Worm (Caenorhabditis elegans) whole organism, young adult: ENCODE data around the gene ymel-1.
A peak's percentile ranks its signal among the peaks of the same experiment; 100 is the strongest.
"Not testable (repeated sequence)": the region's sequence is repeated elsewhere in the genome, so short reads cannot be mapped to it uniquely, and the experiment has no call there.

Experiments
- B0035.1 ChIP-seq: sonication (generic microtip); optimal IDR thresholded peaks from 2 replicates; lab custom pipeline; 2016; ENCODE audit warnings: missing genetic modification characterization, mild to moderate bottlenecking, missing compliant biosample characterization, missing genotype, missing genetic modification reagents
- B0261.1 ChIP-seq: sonication (generic microtip); optimal IDR thresholded peaks from 2 replicates; lab custom pipeline; 2016; ENCODE audit warnings: mild to moderate bottlenecking, missing genetic modification characterization, moderate library complexity, missing compliant biosample characterization
- B0336.3 ChIP-seq: fragments of 200-800 bp; sonication (Bioruptor generic); IDR thresholded peaks from 2 replicates; pipeline ENCODE4 v1.3.6; 2022; ENCODE audit warnings: missing genetic modification characterization, missing compliant biosample characterization
- C06A6.2 ChIP-seq: fragments of 200-800 bp; sonication (Bioruptor generic); conservative IDR thresholded peaks from 2 replicates; pipeline ENCODE4 v1.3.6; 2022; ENCODE audit warnings: missing genetic modification characterization, missing compliant biosample characterization
- C17E4.6 ChIP-seq: fragments of 200-800 bp; sonication (Bioruptor generic); IDR thresholded peaks from 2 replicates; pipeline ENCODE4 v1.3.6; 2022; ENCODE audit warnings: missing genetic modification reagents, missing genetic modification characterization, missing compliant biosample characterization
- D2030.7 ChIP-seq: fragments of 200-800 bp; sonication (Bioruptor generic); IDR thresholded peaks from 2 replicates; pipeline ENCODE4 v1.3.6; 2022; ENCODE audit warnings: missing genetic modification reagents, missing genetic modification characterization, missing compliant biosample characterization
- F37B4.10 ChIP-seq: fragments of 200-800 bp; sonication (Bioruptor generic); IDR thresholded peaks from 2 replicates; pipeline ENCODE4 v1.3.6; 2022; ENCODE audit warnings: missing genetic modification characterization, missing compliant biosample characterization
- F57A8.1 ChIP-seq: fragments of 200-800 bp; sonication (Bioruptor generic); optimal IDR thresholded peaks from 2 replicates; lab custom pipeline; 2018; ENCODE audit warnings: mild to moderate bottlenecking, missing genetic modification characterization, moderate library complexity, missing compliant biosample characterization
- Y67H2A.10 ChIP-seq: fragments of 200-800 bp; sonication (Bioruptor generic); conservative IDR thresholded peaks from 2 replicates; pipeline ENCODE4 v1.3.6; 2022; ENCODE audit warnings: missing genetic modification reagents, missing genetic modification characterization, missing compliant biosample characterization
- Y95B8A.8 ChIP-seq: fragments of 200-800 bp; sonication (Bioruptor generic); IDR thresholded peaks from 2 replicates; pipeline ENCODE4 v1.3.6; 2022; ENCODE audit warnings: missing genetic modification reagents, missing genetic modification characterization, missing compliant biosample characterization
- ama-1 ChIP-seq, 3 experiments: fragments of 150-350 bp in 1 of 3; sonication (generic microtip) in 2 of 3; optimal IDR thresholded peaks; 2 replicates each; lab custom pipeline; 2014 to 2018; ENCODE audit warnings: missing biosample characterization in 2 of 3, missing genetic modification characterization in 2 of 3, missing genetic modification reagents in 2 of 3
- attf-3 ChIP-seq: fragments of 200-800 bp; sonication (Bioruptor generic); conservative IDR thresholded peaks from 2 replicates; pipeline ENCODE4 v1.3.6; 2022; ENCODE audit warnings: missing genetic modification reagents, missing genetic modification characterization, missing compliant biosample characterization
- attf-5 ChIP-seq: fragments of 200-800 bp; sonication (Bioruptor generic); optimal IDR thresholded peaks from 2 replicates; lab custom pipeline; 2018; ENCODE audit warnings: mild to moderate bottlenecking, missing genetic modification characterization, missing compliant biosample characterization
- cebp-1 ChIP-seq, 2 experiments: fragments of 200-800 bp in 1 of 2; sonication (Bioruptor generic) in 1 of 2; sonication (generic microtip) in 1 of 2; IDR thresholded peaks in 1 of 2; optimal IDR thresholded peaks in 1 of 2; 2 replicates each; pipeline versions ENCODE4 v1.3.6 to Lab custom; 2017 to 2022; ENCODE audit warnings: missing compliant biosample characterization in 2 of 2, missing genetic modification characterization in 2 of 2, mild to moderate bottlenecking in 1 of 2, missing genetic modification reagents in 1 of 2, moderate library complexity in 1 of 2
- ceh-100 ChIP-seq: fragments of 200-800 bp; sonication (Bioruptor generic); IDR thresholded peaks from 2 replicates; pipeline ENCODE4 v1.3.6; 2022; ENCODE audit warnings: missing genetic modification reagents, missing genetic modification characterization, missing compliant biosample characterization
- ceh-58 ChIP-seq: fragments of 200-800 bp; sonication (Bioruptor generic); IDR thresholded peaks from 2 replicates; pipeline ENCODE4 v1.3.6; 2022; ENCODE audit warnings: missing genetic modification characterization, missing compliant biosample characterization
- chd-7 ChIP-seq: sonication (generic microtip); optimal IDR thresholded peaks from 2 replicates; lab custom pipeline; 2016; ENCODE audit warnings: mild to moderate bottlenecking, missing genetic modification characterization, moderate library complexity, missing compliant biosample characterization
- dox-1 ChIP-seq: fragments of 200-800 bp; sonication (Bioruptor generic); IDR thresholded peaks from 2 replicates; pipeline ENCODE4 v1.3.6; 2022; ENCODE audit warnings: missing genetic modification reagents, missing genetic modification characterization, missing compliant biosample characterization
- efl-1 ChIP-seq: fragments of 150-350 bp; optimal IDR thresholded peaks from 2 replicates; lab custom pipeline; 2014; ENCODE audit warnings: missing biosample characterization, missing genetic modification reagents, missing genetic modification characterization
- egl-18 ChIP-seq: fragments of 200-800 bp; sonication (Bioruptor generic); IDR thresholded peaks from 2 replicates; pipeline ENCODE4 v1.3.6; 2022; ENCODE audit warnings: missing genetic modification reagents, missing genetic modification characterization, missing compliant biosample characterization
- egrh-3 ChIP-seq: fragments of 200-800 bp; sonication (Bioruptor generic); IDR thresholded peaks from 2 replicates; pipeline ENCODE4 v1.3.6; 2022; ENCODE audit warnings: missing genetic modification reagents, missing genetic modification characterization, missing compliant biosample characterization
- him-1 ChIP-seq: sonication (generic microtip); optimal IDR thresholded peaks from 2 replicates; lab custom pipeline; 2016; ENCODE audit warnings: missing genotype, missing genetic modification reagents, missing genetic modification characterization, missing compliant biosample characterization
- hmg-20 ChIP-seq: fragments of 200-800 bp; sonication (Bioruptor generic); IDR thresholded peaks from 2 replicates; pipeline ENCODE4 v1.3.6; 2022; ENCODE audit warnings: missing genetic modification reagents, missing genetic modification characterization, missing compliant biosample characterization
- hrde-1 ChIP-seq: sonication (generic microtip); optimal IDR thresholded peaks from 2 replicates; lab custom pipeline; 2016; ENCODE audit warnings: missing genetic modification characterization, mild to moderate bottlenecking, missing compliant biosample characterization, moderate library complexity, missing genotype, missing genetic modification reagents, borderline replicate concordance
- lin-35 ChIP-seq, 3 experiments: fragments of 150-350 bp in 2 of 3; sonication (generic microtip) in 1 of 3; optimal IDR thresholded peaks; 2 replicates each; lab custom pipeline; 2014 to 2018; ENCODE audit warnings: missing biosample characterization in 3 of 3, missing genetic modification characterization in 3 of 3, missing genetic modification reagents in 3 of 3
- lsl-1 ChIP-seq: fragments of 200-800 bp; sonication (Bioruptor generic); optimal IDR thresholded peaks from 2 replicates; lab custom pipeline; 2018; ENCODE audit warnings: mild to moderate bottlenecking, missing genetic modification characterization, moderate library complexity, missing compliant biosample characterization
- madf-3 ChIP-seq: fragments of 200-800 bp; sonication (Bioruptor generic); IDR thresholded peaks from 2 replicates; pipeline ENCODE4 v1.3.6; 2022; ENCODE audit warnings: missing genetic modification reagents, missing genetic modification characterization, missing compliant biosample characterization
- madf-6 ChIP-seq: fragments of 200-800 bp; sonication (Bioruptor generic); IDR thresholded peaks from 2 replicates; pipeline ENCODE4 v1.3.6; 2022; ENCODE audit warnings: missing genetic modification reagents, missing genetic modification characterization, missing compliant biosample characterization
- madf-8 ChIP-seq: fragments of 200-800 bp; sonication (Bioruptor generic); conservative IDR thresholded peaks from 2 replicates; pipeline ENCODE4 v1.3.6; 2022; ENCODE audit warnings: missing genetic modification reagents, missing genetic modification characterization, missing compliant biosample characterization
- mcd-1 ChIP-seq: fragments of 200-800 bp; sonication (Bioruptor generic); IDR thresholded peaks from 2 replicates; pipeline ENCODE4 v1.3.6; 2022; ENCODE audit warnings: missing genetic modification reagents, missing genetic modification characterization, missing compliant biosample characterization
- mel-28 ChIP-seq: sonication (generic microtip); optimal IDR thresholded peaks from 2 replicates; lab custom pipeline; 2016; ENCODE audit warnings: borderline replicate concordance, mild to moderate bottlenecking, missing genetic modification characterization, missing compliant biosample characterization
- mxl-1 ChIP-seq: sonication (generic microtip); optimal IDR thresholded peaks from 2 replicates; lab custom pipeline; 2016; ENCODE audit warnings: missing genetic modification characterization, missing compliant biosample characterization
- nfyb-1 ChIP-seq: fragments of 200-800 bp; sonication (Bioruptor generic); IDR thresholded peaks from 2 replicates; pipeline ENCODE4 v1.3.6; 2022; ENCODE audit warnings: missing genetic modification reagents, missing genetic modification characterization, missing compliant biosample characterization
- pbrm-1 ChIP-seq: fragments of 200-800 bp; sonication (Bioruptor generic); IDR thresholded peaks from 2 replicates; pipeline ENCODE4 v1.3.6; 2022; ENCODE audit warnings: missing genetic modification reagents, missing genetic modification characterization, missing compliant biosample characterization
- snpc-1.3 ChIP-seq: sonication (generic microtip); optimal IDR thresholded peaks from 2 replicates; lab custom pipeline; 2017; ENCODE audit warnings: missing genetic modification characterization, mild to moderate bottlenecking, missing compliant biosample characterization, antibody characterized with exemption, moderate library complexity, missing genotype, missing genetic modification reagents; ENCODE audit not compliant: insufficient read depth
- snpc-4 ChIP-seq, 5 experiments: fragments of 150-350 bp in 1 of 5; sonication (generic microtip) in 4 of 5; optimal IDR thresholded peaks; 2 replicates each; lab custom pipeline; 2014 to 2018; ENCODE audit warnings: missing genetic modification characterization in 5 of 5, missing biosample characterization in 3 of 5, antibody characterized with exemption in 2 of 5, mild to moderate bottlenecking in 2 of 5, missing compliant biosample characterization in 2 of 5, missing genotype in 2 of 5, moderate library complexity in 2 of 5, missing genetic modification reagents in 1 of 5
- somi-1 ChIP-seq: fragments of 200-800 bp; sonication (Bioruptor generic); optimal IDR thresholded peaks from 2 replicates; lab custom pipeline; 2018; ENCODE audit warnings: mild to moderate bottlenecking, missing genetic modification characterization, missing compliant biosample characterization
- tbp1 ChIP-seq: fragments of 200-800 bp; sonication (Bioruptor generic); optimal IDR thresholded peaks from 2 replicates; lab custom pipeline; 2018; ENCODE audit warnings: mild to moderate bottlenecking, missing genetic modification characterization, missing compliant biosample characterization
- tbx-9 ChIP-seq: sonication (generic microtip); optimal IDR thresholded peaks from 2 replicates; lab custom pipeline; 2016; ENCODE audit warnings: borderline replicate concordance, missing genetic modification characterization, inconsistent platforms, missing compliant biosample characterization
- unc-130 ChIP-seq: sonication (generic microtip); optimal IDR thresholded peaks from 2 replicates; lab custom pipeline; 2016; ENCODE audit warnings: missing genetic modification reagents, missing genetic modification characterization, missing compliant biosample characterization
- zfh-2 ChIP-seq: fragments of 200-800 bp; sonication (Bioruptor generic); conservative IDR thresholded peaks from 2 replicates; pipeline ENCODE4 v1.3.6; 2022; ENCODE audit warnings: missing genetic modification reagents, missing genetic modification characterization, missing compliant biosample characterization
- zim-3 ChIP-seq: sonication (generic microtip); optimal IDR thresholded peaks from 2 replicates; lab custom pipeline; 2017; ENCODE audit warnings: mild to moderate bottlenecking, missing genetic modification characterization, moderate library complexity, missing compliant biosample characterization
- ztf-22 ChIP-seq: fragments of 200-800 bp; sonication (Bioruptor generic); optimal IDR thresholded peaks from 2 replicates; lab custom pipeline; 2018; ENCODE audit warnings: mild to moderate bottlenecking, missing genetic modification characterization, moderate library complexity, missing compliant biosample characterization
- ztf-6 ChIP-seq: fragments of 200-800 bp; sonication (Bioruptor generic); IDR thresholded peaks from 2 replicates; pipeline ENCODE4 v1.3.6; 2022; ENCODE audit warnings: missing genetic modification reagents, missing genetic modification characterization, missing compliant biosample characterization

ymel-1 gene

ce11 chrIII:10432104-10432503 lies 16.2 kb downstream of the ymel-1 start (continued):
- no peak for TF ChIP-seq tbx-9
- TF ChIP-seq B0261.1 (tag; lab: Kevin White, UChicago): peak; percentile 57
- no peak for TF ChIP-seq ztf-22 (GFP tag; lab: Kevin White, UChicago)
- no peak for TF ChIP-seq egl-18 (GFP tag; lab: Robert Waterston, UW)
- TF ChIP-seq F37B4.10 (GFP tag; lab: Robert Waterston, UW): no peak
- no peak for TF ChIP-seq somi-1 (GFP tag; lab: Kevin White, UChicago)
- TF ChIP-seq ceh-58 (GFP tag; lab: Robert Waterston, UW): no peak
- TF ChIP-seq zim-3 (tag; lab: Kevin White, UChicago): no peak
- no peak for TF ChIP-seq mxl-1
- TF ChIP-seq zfh-2: no peak
- no peak for TF ChIP-seq hmg-20 (GFP tag; lab: Robert Waterston, UW)
- peak; percentile 82 for TF ChIP-seq tbp1
- no peak for TF ChIP-seq pbrm-1 (GFP tag; lab: Robert Waterston, UW)
- no peak for TF ChIP-seq B0035.1
- TF ChIP-seq Y95B8A.8 (GFP tag; lab: Robert Waterston, UW): no peak
- TF ChIP-seq lsl-1 (GFP tag; lab: Kevin White, UChicago): peak; percentile 25
- no peak for TF ChIP-seq cebp-1 (GFP tag; IDR thresholded peaks at IDR 0.05; lab: Robert Waterston, UW)
- TF ChIP-seq cebp-1 (tag; optimal IDR thresholded peaks at IDR 0.05; lab: Kevin White, UChicago): no peak
- TF ChIP-seq attf-3 (GFP tag; lab: Robert Waterston, UW): no peak
- TF ChIP-seq ztf-6 (GFP tag; lab: Robert Waterston, UW): no peak
- TF ChIP-seq B0336.3: no peak
- TF ChIP-seq madf-8 (GFP tag; lab: Robert Waterston, UW): no peak
- TF ChIP-seq efl-1 (GFP tag; lab: Kevin White, UChicago): no peak
- TF ChIP-seq F57A8.1 (GFP tag; lab: Kevin White, UChicago): no peak
- no peak for TF ChIP-seq chd-7
- 0 out of 2 replicates have a peak, but pooled peaks have one; percentile 24 for TF ChIP-seq madf-3 (GFP tag; lab: Robert Waterston, UW)
- TF ChIP-seq egrh-3 (GFP tag; lab: Robert Waterston, UW): no peak
- no peak for TF ChIP-seq mel-28
- no peak for TF ChIP-seq D2030.7 (GFP tag; lab: Robert Waterston, UW)
- TF ChIP-seq him-1 (tag; lab: Kevin White, UChicago): no peak
- TF ChIP-seq C17E4.6 (GFP tag; lab: Robert Waterston, UW): no peak
- TF ChIP-seq attf-5 (GFP tag; lab: Kevin White, UChicago): no peak
- no peak for TF ChIP-seq nfyb-1 (GFP tag; lab: Robert Waterston, UW)
- TF ChIP-seq hrde-1 (tag; lab: Kevin White, UChicago): no peak
- peak; percentile 28; the same call in 1 of the 2 replicates for TF ChIP-seq ceh-100 (GFP tag; lab: Robert Waterston, UW)
- no peak for TF ChIP-seq ama-1 (optimal IDR thresholded peaks at IDR 0.05; lab: Kevin White, UChicago)
- no peak for TF ChIP-seq ama-1 (GFP tag; optimal IDR thresholded peaks at IDR 0.05; lab: Kevin White, UChicago)
- TF ChIP-seq, all 124 proteins: peak for 10

ce11 chrIII:10435938-10436842 lies 20.3 kb downstream of the ymel-1 start, which contains the start of the genes smrd-1 and enu-3.1:
Gene smrd-1 (minus strand): TSS chrIII:10435988.
Gene enu-3.1 (plus strand): TSS chrIII:10436276.
- not testable (repeated sequence) for TF ChIP-seq snpc-4 (GFP tag; optimal IDR thresholded peaks at IDR 0.05; lab: Kevin White, UChicago)
- TF ChIP-seq snpc-4 (tag; optimal IDR thresholded peaks at IDR 0.05; lab: Kevin White, UChicago) (peak in 2 of 4 experiments; percentile 33 to 42), snpc-1.3 (tag; lab: Kevin White, UChicago) (peak; percentile 14), unc-130 (GFP tag; lab: Kevin White, UChicago) (peak; percentile 27), lsl-1 (GFP tag; lab: Kevin White, UChicago) (peak; percentile 58), attf-5 (GFP tag; lab: Kevin White, UChicago) (peak; percentile 83), madf-6 (GFP tag; lab: Robert Waterston, UW) (peak; percentile 73), C06A6.2 (GFP tag; lab: Robert Waterston, UW) (0 out of 2 replicates have a peak, but pooled peaks have one; percentile 27), dox-1 (peak; percentile 88), lin-35 (GFP tag; optimal IDR thresholded peaks at IDR 0.05; lab: Kevin White, UChicago) (peak in 1 of 3 experiments; percentile 64), D2030.7 (GFP tag; lab: Robert Waterston, UW) (peak; percentile 92), madf-8 (GFP tag; lab: Robert Waterston, UW) (0 out of 2 replicates have a peak, but pooled peaks have one; percentile 34), mcd-1 (peak; percentile 85), Y95B8A.8 (GFP tag; lab: Robert Waterston, UW) (peak; percentile 62; the same call in 1 of the 2 replicates), Y67H2A.10 (GFP tag; lab: Robert Waterston, UW) (peak; percentile 28; the same call in 1 of the 2 replicates)
